Worm (Caenorhabditis elegans): ENCODE measurements around the gene far-4.
A peak's percentile ranks its signal among the peaks of the same experiment; 100 is the strongest.

far-4 gene

ce11 chrV:13045017-13045416, 45.6 kb upstream of the far-4 start:
- TF ChIP-seq unc-39 (tag; optimal IDR thresholded peaks at IDR 0.05): no peak
- TF ChIP-seq drap-1 (GFP tag; optimal IDR thresholded peaks at IDR 0.05): no peak
- no peak for TF ChIP-seq elt-1 (tag; optimal IDR thresholded peaks at IDR 0.05; ENCODE audit: borderline replicate concordance, insufficient read depth)
- TF ChIP-seq nhr-2 (tag; optimal IDR thresholded peaks at IDR 0.05): no peak

ce11 chrV:13043832-13044521, 44.5 kb upstream of the far-4 start:
- no peak for TF ChIP-seq elt-3 (tag; optimal IDR thresholded peaks at IDR 0.05)
- TF ChIP-seq ces-1 (GFP tag; optimal IDR thresholded peaks at IDR 0.05): no peak
- TF ChIP-seq ceh-83 (GFP tag; optimal IDR thresholded peaks at IDR 0.05): no peak
- TF ChIP-seq mab-5 (tag; optimal IDR thresholded peaks at IDR 0.05): no peak
- no peak for TF ChIP-seq bed-3 (GFP tag; optimal IDR thresholded peaks at IDR 0.05)
- no peak for TF ChIP-seq nhr-2 (tag; optimal IDR thresholded peaks at IDR 0.05)
- TF ChIP-seq drap-1 (GFP tag; optimal IDR thresholded peaks at IDR 0.05): no peak
- TF ChIP-seq mep-1 (tag; optimal IDR thresholded peaks at IDR 0.05): no peak
- TF ChIP-seq elt-1 (tag; optimal IDR thresholded peaks at IDR 0.05; ENCODE audit: borderline replicate concordance, insufficient read depth): no peak

- no peak for TF ChIP-seq unc-39 (tag; optimal IDR thresholded peaks at IDR 0.05)
- TF ChIP-seq lsy-2 (tag; optimal IDR thresholded peaks at IDR 0.05): no peak
- no peak for TF ChIP-seq cnd-1 (tag; optimal IDR thresholded peaks at IDR 0.05)
- TF ChIP-seq ces-1 (GFP tag; optimal IDR thresholded peaks at IDR 0.05): no peak
- TF ChIP-seq nhr-12 (tag; optimal IDR thresholded peaks at IDR 0.05): no peak
- TF ChIP-seq unc-62 (GFP tag; optimal IDR thresholded peaks at IDR 0.05): peak; percentile 71
Observed at ce11 chrV:13043195-13043762, 43.8 kb upstream of the far-4 start, which contains the start of gene lap-2. Gene lap-2, plus strand, starts transcription at chrV:13043712.

ce11 chrV:13041666-13042065, 42.2 kb upstream of the far-4 start, which contains the start of gene scyl-1:
Gene scyl-1, minus strand, starts transcription at chrV:13041721.
- TF ChIP-seq mab-5 (tag; optimal IDR thresholded peaks at IDR 0.05): no peak
- TF ChIP-seq ceh-83 (GFP tag; optimal IDR thresholded peaks at IDR 0.05): peak; percentile 17
- TF ChIP-seq unc-62 (GFP tag; optimal IDR thresholded peaks at IDR 0.05): peak; percentile 16
- peak; percentile 36 for TF ChIP-seq lin-13 (tag; optimal IDR thresholded peaks at IDR 0.05)
- no peak for TF ChIP-seq cnd-1 (tag; optimal IDR thresholded peaks at IDR 0.05)
- TF ChIP-seq lsy-2 (tag; optimal IDR thresholded peaks at IDR 0.05): peak; percentile 61
- TF ChIP-seq nhr-237 (tag; optimal IDR thresholded peaks at IDR 0.05): peak; percentile 52
- no peak for TF ChIP-seq ceh-43 (GFP tag; optimal IDR thresholded peaks at IDR 0.05)
- TF ChIP-seq unc-120 (tag; optimal IDR thresholded peaks at IDR 0.05; ENCODE audit: poor library complexity, severe bottlenecking): no peak
- no peak for TF ChIP-seq bed-3 (GFP tag; optimal IDR thresholded peaks at IDR 0.05)
- TF ChIP-seq M03D4.4 (tag; optimal IDR thresholded peaks at IDR 0.05): peak; percentile 36
- no peak for TF ChIP-seq sem-2 (GFP tag; optimal IDR thresholded peaks at IDR 0.05)
- no peak for TF ChIP-seq ham-2 (GFP tag; optimal IDR thresholded peaks at IDR 0.05)
- no peak for TF ChIP-seq nhr-28 (tag; optimal IDR thresholded peaks at IDR 0.05)
- peak; percentile 3 for TF ChIP-seq ztf-11 (tag; optimal IDR thresholded peaks at IDR 0.05)
- TF ChIP-seq ceh-39 (tag; optimal IDR thresholded peaks at IDR 0.05): no peak
- no peak for TF ChIP-seq pha-4 (tag; optimal IDR thresholded peaks at IDR 0.05)
- no peak for TF ChIP-seq lin-32 (GFP tag; optimal IDR thresholded peaks at IDR 0.05)
- peak; percentile 7 for TF ChIP-seq mls-2 (tag; optimal IDR thresholded peaks at IDR 0.05)
- no peak for TF ChIP-seq flh-1 (GFP tag; optimal IDR thresholded peaks at IDR 0.05)
- TF ChIP-seq tbx-8 (GFP tag; optimal IDR thresholded peaks at IDR 0.05): no peak
- TF ChIP-seq nhr-76 (tag; optimal IDR thresholded peaks at IDR 0.05): no peak
- peak; percentile 19 for TF ChIP-seq blmp-1 (tag; optimal IDR thresholded peaks at IDR 0.05)
- TF ChIP-seq sptf-1 (tag; optimal IDR thresholded peaks at IDR 0.05): peak; percentile 64
- peak; percentile 86 for TF ChIP-seq ces-1 (GFP tag; optimal IDR thresholded peaks at IDR 0.05)
- peak; percentile 66 for TF ChIP-seq mep-1 (tag; optimal IDR thresholded peaks at IDR 0.05)
- TF ChIP-seq nhr-12 (tag; optimal IDR thresholded peaks at IDR 0.05): no peak
- no peak for TF ChIP-seq zip-8 (tag; optimal IDR thresholded peaks at IDR 0.05)
- TF ChIP-seq nhr-2 (tag; optimal IDR thresholded peaks at IDR 0.05): no peak
- TF ChIP-seq elt-1 (tag; optimal IDR thresholded peaks at IDR 0.05; ENCODE audit: borderline replicate concordance, insufficient read depth): no peak
- TF ChIP-seq hlh-1 (tag; optimal IDR thresholded peaks at IDR 0.05): peak; percentile 57
- TF ChIP-seq elt-3 (tag; optimal IDR thresholded peaks at IDR 0.05): no peak
- no peak for TF ChIP-seq unc-39 (tag; optimal IDR thresholded peaks at IDR 0.05)
- peak; percentile 32 for TF ChIP-seq drap-1 (GFP tag; optimal IDR thresholded peaks at IDR 0.05)
- no peak for TF ChIP-seq snpc-4 (tag; optimal IDR thresholded peaks at IDR 0.05)
